Fruit fly (Drosophila melanogaster) whole organism, wandering third instar larva: Measurements from ENCODE around the gene Mst77F.

Experiments used
- CG32264 ChIP-seq: fragments of 200-800 bp; sonication (Bioruptor generic); optimal IDR thresholded peaks from 2 replicates; lab custom pipeline; 2016; ENCODE audit warnings: missing biosample characterization, missing genetic modification characterization
- CG9705 ChIP-seq: fragments of 200-800 bp; sonication (Bioruptor generic); optimal IDR thresholded peaks from 2 replicates; lab custom pipeline; 2018; ENCODE audit warnings: missing biosample characterization, mild to moderate bottlenecking, missing genetic modification characterization
- CrebA ChIP-seq: fragments of 200-800 bp; sonication (Bioruptor generic); optimal IDR thresholded peaks from 2 replicates; lab custom pipeline; 2016; ENCODE audit warnings: missing biosample characterization, mild to moderate bottlenecking, missing genetic modification characterization, borderline replicate concordance
- Dfd ChIP-seq: fragments of >200 bp; optimal IDR thresholded peaks from 2 replicates; lab custom pipeline; 2017; ENCODE audit warnings: missing biosample characterization, missing genetic modification characterization
- Dif ChIP-seq: fragments of 200-275, 200-300 bp; sonication (Bioruptor generic); optimal IDR thresholded peaks from 2 replicates; lab custom pipeline; 2018; ENCODE audit warnings: missing biosample characterization, missing genetic modification characterization; ENCODE audit not compliant: partially characterized antibody
- HLH106 ChIP-seq: fragments of 200-800 bp; optimal IDR thresholded peaks from 3 replicates; lab custom pipeline; 2019; ENCODE audit warnings: missing biosample characterization, mild to moderate bottlenecking, missing genetic modification characterization, moderate library complexity
- Hnf4 ChIP-seq: fragments of 200-800 bp; sonication (Bioruptor generic); optimal IDR thresholded peaks from 2 replicates; lab custom pipeline; 2016; ENCODE audit warnings: missing biosample characterization, mild to moderate bottlenecking, missing genetic modification characterization
- Hr83 ChIP-seq: fragments of 200-300 bp; sonication (Bioruptor generic); optimal IDR thresholded peaks from 2 replicates; lab custom pipeline; 2016; ENCODE audit warnings: missing biosample characterization, mild to moderate bottlenecking, missing genetic modification characterization, moderate library complexity; ENCODE audit not compliant: poor library complexity, severe bottlenecking
- Jra ChIP-seq: sonication (Bioruptor generic); optimal IDR thresholded peaks from 2 replicates; lab custom pipeline; 2016; ENCODE audit warnings: missing biosample characterization, missing genetic modification characterization
- Mio ChIP-seq: sonication (Bioruptor generic); optimal IDR thresholded peaks from 2 replicates; lab custom pipeline; 2016; ENCODE audit warnings: missing biosample characterization, missing genetic modification characterization
- Myc ChIP-seq: fragments of >200 bp; optimal IDR thresholded peaks from 2 replicates; lab custom pipeline; 2017
- N ChIP-seq: fragments of >200 bp; optimal IDR thresholded peaks from 2 replicates; lab custom pipeline; 2018; ENCODE audit warnings: missing biosample characterization, missing external identifiers, missing genetic modification characterization
- OdsH ChIP-seq: fragments of 200-800 bp; sonication (Bioruptor generic); optimal IDR thresholded peaks from 2 replicates; lab custom pipeline; 2016; ENCODE audit warnings: missing biosample characterization, mild to moderate bottlenecking, missing genetic modification characterization
- Rel ChIP-seq, 2 experiments: fragments of 200-800 bp; sonication (Bioruptor generic) in 1 of 2; optimal IDR thresholded peaks; 2 replicates in 1 of 2; 3 replicates in 1 of 2; lab custom pipeline; 2016 to 2019; ENCODE audit warnings: mild to moderate bottlenecking in 2 of 2, missing biosample characterization in 2 of 2, missing genetic modification characterization in 2 of 2, moderate library complexity in 1 of 2
- Sp1 ChIP-seq: fragments of 200-800 bp; sonication (Bioruptor generic); optimal IDR thresholded peaks from 3 replicates; lab custom pipeline; 2019; ENCODE audit warnings: missing biosample characterization, mild to moderate bottlenecking, missing genetic modification characterization, moderate library complexity
- Vsx2 ChIP-seq: fragments of 200-300, 225-300 bp; sonication (Bioruptor generic); optimal IDR thresholded peaks from 2 replicates; lab custom pipeline; 2018; ENCODE audit warnings: missing biosample characterization, missing genetic modification characterization; ENCODE audit not compliant: partially characterized antibody
- br ChIP-seq: fragments of 200-800 bp; sonication (Bioruptor generic); optimal IDR thresholded peaks from 2 replicates; lab custom pipeline; 2016; ENCODE audit warnings: missing biosample characterization, missing genetic modification characterization
- brk ChIP-seq: fragments of 200-800 bp; sonication (Bioruptor generic); optimal IDR thresholded peaks from 2 replicates; lab custom pipeline; 2016; ENCODE audit warnings: missing biosample characterization, mild to moderate bottlenecking, missing genetic modification characterization
- dl ChIP-seq, 2 experiments: fragments of 175-275, 200-275 bp in 1 of 2; fragments of 200-275 bp in 1 of 2; sonication (Bioruptor generic); optimal IDR thresholded peaks; lab custom pipeline; 2018; ENCODE audit warnings: mild to moderate bottlenecking in 2 of 2, missing biosample characterization in 2 of 2, missing genetic modification characterization in 2 of 2, moderate library complexity in 2 of 2; ENCODE audit not compliant: partially characterized antibody in 2 of 2, insufficient read depth in 1 of 2
- dmrt93B ChIP-seq: fragments of 200-800 bp; sonication (Bioruptor generic); optimal IDR thresholded peaks from 2 replicates; lab custom pipeline; 2018; ENCODE audit warnings: missing biosample characterization, mild to moderate bottlenecking, missing genetic modification characterization
- dsf ChIP-seq: sonication (Bioruptor generic); optimal IDR thresholded peaks from 2 replicates; lab custom pipeline; 2016; ENCODE audit warnings: missing biosample characterization, missing genetic modification characterization, borderline replicate concordance
- ey ChIP-seq: fragments of 200-800 bp; sonication (Bioruptor generic); optimal IDR thresholded peaks from 2 replicates; lab custom pipeline; 2016; ENCODE audit warnings: missing biosample characterization, missing genetic modification characterization
- foxo ChIP-seq, 2 experiments: fragments of 200-800 bp; sonication (Bioruptor generic); optimal IDR thresholded peaks; 2 replicates in 1 of 2; 3 replicates in 1 of 2; lab custom pipeline; 2016 to 2017; ENCODE audit warnings: missing biosample characterization in 2 of 2, missing genetic modification characterization in 2 of 2
- fru ChIP-seq: fragments of 200-800 bp; sonication (Bioruptor generic); optimal IDR thresholded peaks from 3 replicates; lab custom pipeline; 2016; ENCODE audit warnings: missing biosample characterization, mild to moderate bottlenecking, missing genetic modification characterization
- h ChIP-seq: fragments of 200-800 bp; sonication (Bioruptor generic); optimal IDR thresholded peaks from 3 replicates; lab custom pipeline; 2016; ENCODE audit warnings: missing biosample characterization, mild to moderate bottlenecking, missing genetic modification characterization
- jim ChIP-seq: fragments of 175-275, 200-325 bp; sonication (Bioruptor generic); optimal IDR thresholded peaks from 2 replicates; lab custom pipeline; 2016; ENCODE audit warnings: missing biosample characterization, mild to moderate bottlenecking, missing genetic modification characterization
- lola ChIP-seq: fragments of >200 bp; optimal IDR thresholded peaks from 2 replicates; lab custom pipeline; 2017; ENCODE audit warnings: missing biosample characterization, missing genetic modification characterization
- psq ChIP-seq: fragments of 200-800 bp; sonication (Bioruptor generic); optimal IDR thresholded peaks from 3 replicates; lab custom pipeline; 2017; ENCODE audit warnings: missing biosample characterization, mild to moderate bottlenecking, missing genetic modification characterization, moderate library complexity
- rgr ChIP-seq: fragments of 200-800 bp; sonication (Bioruptor generic); optimal IDR thresholded peaks from 3 replicates; lab custom pipeline; 2016; ENCODE audit warnings: missing biosample characterization, mild to moderate bottlenecking, missing genetic modification characterization
- sage ChIP-seq: fragments of 200-800 bp; sonication (Bioruptor generic); optimal IDR thresholded peaks from 2 replicates; lab custom pipeline; 2016; ENCODE audit warnings: missing biosample characterization, mild to moderate bottlenecking, missing genetic modification characterization
- sv ChIP-seq: fragments of 200-800 bp; sonication (Bioruptor generic); optimal IDR thresholded peaks from 3 replicates; lab custom pipeline; 2016; ENCODE audit warnings: missing biosample characterization, missing genetic modification characterization
- tai ChIP-seq: sonication (Bioruptor generic); optimal IDR thresholded peaks from 2 replicates; lab custom pipeline; 2016; ENCODE audit warnings: missing biosample characterization, missing genetic modification characterization
- usp ChIP-seq: fragments of >200 bp; optimal IDR thresholded peaks from 2 replicates; lab custom pipeline; 2017; ENCODE audit warnings: missing biosample characterization, missing genetic modification characterization
- woc ChIP-seq: sonication (Bioruptor generic); optimal IDR thresholded peaks from 2 replicates; lab custom pipeline; 2016; ENCODE audit warnings: missing biosample characterization, mild to moderate bottlenecking, missing genetic modification characterization

Mst77F gene

DNA sequence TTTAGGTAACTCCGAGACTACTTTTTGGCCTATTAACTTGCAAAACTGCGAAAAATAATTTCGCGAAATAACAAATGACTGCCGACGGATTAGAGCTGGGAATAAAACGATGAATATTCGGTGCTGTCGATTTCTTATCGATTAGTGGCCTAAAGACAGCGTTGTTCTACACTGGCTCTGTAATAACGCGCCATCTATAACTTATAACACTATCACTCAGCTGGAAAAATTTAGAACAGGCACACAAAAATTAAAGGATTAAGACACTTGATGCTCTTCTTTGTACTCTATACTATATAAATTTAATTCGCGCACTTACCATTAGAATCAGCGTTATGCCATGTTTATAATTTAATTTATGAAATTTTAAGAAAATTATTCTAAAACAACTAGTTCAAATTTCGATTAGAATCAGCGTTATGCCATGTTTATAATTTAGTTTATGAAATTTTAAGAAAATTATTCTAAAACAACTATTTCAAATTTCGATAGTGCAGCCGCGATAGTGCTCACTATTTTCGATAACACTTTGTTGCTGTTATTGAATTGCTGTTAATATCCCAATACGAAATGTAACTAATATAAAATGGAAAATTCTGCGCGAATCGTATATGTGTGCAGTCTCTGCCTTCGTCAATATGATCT is 23.8 kb upstream of the Mst77F start, which contains the start of the genes CSN3 and CG11456 (continued):
- TF ChIP-seq h (GFP tag; lab: Kevin White, UChicago) (peak; percentile 70), Hr83 (GFP tag; lab: Kevin White, UChicago) (peak; percentile 67), woc (GFP tag; lab: Kevin White, UChicago) (no peak), Vsx2 (no peak), fru (GFP tag; lab: Kevin White, UChicago) (peak; percentile 62), CG32264 (GFP tag; lab: Kevin White, UChicago) (no peak), usp (GFP tag; lab: Kevin White, UChicago) (no peak)

DNA sequence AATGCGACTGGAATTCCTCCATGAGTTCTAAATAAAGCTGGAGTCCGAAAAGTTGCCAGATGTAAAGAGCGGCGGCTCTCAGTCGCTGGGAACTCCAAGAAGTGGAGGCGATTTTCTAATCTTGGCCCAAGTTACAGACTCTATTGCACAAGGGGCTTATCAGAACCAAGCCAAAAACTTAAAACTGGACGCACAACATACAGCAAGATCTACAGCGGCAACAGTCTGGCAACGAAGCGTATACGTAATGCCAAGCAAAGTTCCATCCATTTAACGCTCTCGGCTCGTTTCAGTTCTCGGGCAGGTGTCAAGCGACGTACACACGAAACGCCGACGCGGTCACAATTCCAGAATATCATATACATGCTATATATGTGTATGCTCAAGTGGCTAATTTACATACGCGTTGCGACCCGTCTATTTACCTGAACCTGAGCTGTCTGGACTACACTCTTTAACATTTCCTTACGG is 20.0 kb upstream of the Mst77F start:
- no peak for TF ChIP-seq sage (GFP tag; lab: Kevin White, UChicago)
- TF ChIP-seq Dif (GFP tag; lab: Kevin White, UChicago), result no peak
- TF ChIP-seq CG9705 (GFP tag; lab: Kevin White, UChicago), result no peak
- TF ChIP-seq HLH106, result no peak
- TF ChIP-seq CrebA (GFP tag; lab: Kevin White, UChicago), result no peak
- no peak for TF ChIP-seq Hnf4
- TF ChIP-seq CG32264 (GFP tag; lab: Kevin White, UChicago), result no peak
- no peak for TF ChIP-seq jim
- no peak for TF ChIP-seq rgr (GFP tag; lab: Kevin White, UChicago)
- TF ChIP-seq OdsH (GFP tag; lab: Kevin White, UChicago), result no peak
- no peak for TF ChIP-seq psq
- TF ChIP-seq Dfd (GFP tag; lab: Kevin White, UChicago), result no peak
- no peak for TF ChIP-seq sv (GFP tag; lab: Kevin White, UChicago)
- TF ChIP-seq dsf (GFP tag; lab: Kevin White, UChicago), result no peak
- no peak for TF ChIP-seq N
- no peak for TF ChIP-seq Vsx2

DNA sequence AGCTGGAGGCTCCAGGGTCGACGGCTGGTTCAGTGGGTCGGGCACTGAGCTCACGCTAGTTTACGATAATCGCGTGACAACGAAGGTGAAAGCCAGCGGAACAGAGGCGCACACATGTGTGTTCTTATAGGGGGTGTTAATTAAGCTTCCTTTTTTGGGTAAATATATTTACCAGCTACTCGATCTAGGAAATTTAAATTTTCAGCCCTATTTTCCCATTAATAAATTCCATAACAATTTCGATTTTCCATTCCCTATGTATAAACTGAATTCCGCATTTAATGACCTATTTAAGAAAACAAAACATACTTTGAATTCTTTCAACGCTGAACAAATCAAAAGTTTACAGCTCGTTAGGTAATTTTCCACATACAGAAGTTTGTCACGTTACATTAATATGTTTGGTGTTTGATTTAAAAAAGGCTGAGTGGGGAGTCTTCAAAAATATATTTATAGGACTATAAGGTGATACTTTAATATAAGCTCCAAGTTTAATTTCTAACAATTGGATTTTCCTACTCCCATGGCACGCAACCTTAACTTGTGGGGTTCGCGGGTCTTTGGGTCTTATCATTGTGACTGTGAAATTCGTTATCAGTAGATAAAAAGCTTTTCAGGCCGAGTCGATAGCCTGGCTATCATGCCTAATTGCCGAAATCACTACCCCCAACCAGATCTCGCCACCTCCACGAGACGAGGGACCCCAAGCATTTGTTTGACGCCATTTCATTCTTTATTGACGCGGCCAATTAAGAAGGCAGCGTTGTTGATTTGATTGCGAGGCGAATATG is 19.4 kb upstream of the Mst77F start, which contains the start of gene CG13255:
Gene CG13255 (plus strand): TSS at position 449 of the 791 bp plus-strand sequence.
- TF ChIP-seq psq, result peak; percentile 35
- peak; percentile 49 for TF ChIP-seq Vsx2
- peak; percentile 39 for TF ChIP-seq dmrt93B
- no peak for TF ChIP-seq CG32264 (GFP tag; lab: Kevin White, UChicago)
- TF ChIP-seq Mio, result no peak
- no peak for TF ChIP-seq brk
- peak; percentile 24 for TF ChIP-seq Sp1 (GFP tag; lab: Kevin White, UChicago)
- no peak for TF ChIP-seq lola (GFP tag; lab: Kevin White, UChicago)
- TF ChIP-seq Rel (GFP tag; optimal IDR thresholded peaks at IDR 0.05; lab: Kevin White, UChicago), result no peak
- TF ChIP-seq Rel (tag; optimal IDR thresholded peaks at IDR 0.05; lab: Kevin White, UChicago), result no peak
- no peak for TF ChIP-seq Jra (GFP tag; lab: Kevin White, UChicago)
- TF ChIP-seq tai (GFP tag; lab: Kevin White, UChicago), result peak; percentile 50
- TF ChIP-seq br, result peak; percentile 41
- TF ChIP-seq Hnf4, result no peak
- peak; percentile 50 for TF ChIP-seq HLH106
- peak; percentile 48 for TF ChIP-seq h (GFP tag; lab: Kevin White, UChicago)
- TF ChIP-seq Hr83 (GFP tag; lab: Kevin White, UChicago), result peak; percentile 26
- TF ChIP-seq Myc (lab: Kevin White, UChicago), result no peak
- TF ChIP-seq N, result no peak
- TF ChIP-seq ey (GFP tag; lab: Kevin White, UChicago), result peak; percentile 61
- peak in 1 of 2 experiments; percentile 74 for TF ChIP-seq foxo (GFP tag; optimal IDR thresholded peaks at IDR 0.05; lab: Kevin White, UChicago)
- TF ChIP-seq dl (GFP tag; optimal IDR thresholded peaks at IDR 0.05; lab: Kevin White, UChicago; ENCODE audit: insufficient read depth in 1 of 2, partially characterized antibody in 2 of 2), result no peak
- TF ChIP-seq OdsH (GFP tag; lab: Kevin White, UChicago), result peak; percentile 63
- TF ChIP-seq Dfd (GFP tag; lab: Kevin White, UChicago), result no peak
- TF ChIP-seq dsf (GFP tag; lab: Kevin White, UChicago), result no peak
- peak; percentile 52 for TF ChIP-seq fru (GFP tag; lab: Kevin White, UChicago)
- TF ChIP-seq rgr (GFP tag; lab: Kevin White, UChicago), result peak; percentile 27
- TF ChIP-seq sage (GFP tag; lab: Kevin White, UChicago), result no peak
